Fruit fly (Drosophila melanogaster): ENCODE data around the gene gammaSnap2.

Gene gammaSnap2

DNA sequence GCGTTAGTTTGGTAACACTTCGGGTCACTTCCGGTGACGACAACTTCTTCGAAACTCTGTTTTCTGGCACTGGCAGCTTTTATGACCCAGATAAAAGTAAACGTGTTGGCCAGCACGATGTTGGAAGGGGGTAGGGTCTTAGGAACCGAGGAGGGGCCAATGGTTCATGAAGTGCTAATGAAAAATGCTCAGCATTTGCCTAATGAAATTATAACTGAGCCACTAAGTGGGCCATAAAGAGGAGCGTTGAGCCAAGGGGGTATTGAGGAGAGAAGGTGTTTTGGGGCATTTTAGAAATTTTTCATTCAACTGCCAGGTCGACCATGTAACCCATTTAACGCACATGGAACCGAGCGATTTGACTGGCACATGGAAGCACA lies 22.9 kb downstream of the gammaSnap2 start (continued):
- TF ChIP-seq Ada2b (GFP tag; IDR thresholded peaks at IDR 0.05) (no peak), dmrt11E (tag; optimal IDR thresholded peaks at IDR 0.05) (no peak), ci (GFP tag; IDR thresholded peaks at IDR 0.05) (no peak), Lpt (GFP tag; optimal IDR thresholded peaks at IDR 0.05) (no peak), disco-r (GFP tag; optimal IDR thresholded peaks at IDR 0.05) (no peak), CG11247 (GFP tag; IDR thresholded peaks at IDR 0.05) (no peak), luna (GFP tag; optimal IDR thresholded peaks at IDR 0.05) (no peak), crol (GFP tag; IDR thresholded peaks at IDR 0.05) (peak; percentile 54; the same call in 1 of the 2 replicates), CG10209 (GFP tag; optimal IDR thresholded peaks at IDR 0.05) (peak; percentile 21), Mes4 (GFP tag; optimal IDR thresholded peaks at IDR 0.05) (no peak), mam (GFP tag; optimal IDR thresholded peaks at IDR 0.05) (no peak), CG7357 (GFP tag; IDR thresholded peaks at IDR 0.05) (no peak), CG12942 (GFP tag; optimal IDR thresholded peaks at IDR 0.05) (no peak), CG1233 (GFP tag; optimal IDR thresholded peaks at IDR 0.05) (no peak), Ets65A (GFP tag) (no peak), H2.0 (GFP tag; IDR thresholded peaks at IDR 0.05) (no peak), CG17568 (GFP tag; optimal IDR thresholded peaks at IDR 0.05) (no peak), slp2 (GFP tag; optimal IDR thresholded peaks at IDR 0.05) (no peak), az2 (GFP tag; optimal IDR thresholded peaks at IDR 0.05) (no peak), CG1602 (GFP tag; optimal IDR thresholded peaks at IDR 0.05) (no peak), CG6854 (GFP tag; optimal IDR thresholded peaks at IDR 0.05) (no peak), MTF-1 (GFP tag; optimal IDR thresholded peaks at IDR 0.05; ENCODE audit: borderline replicate concordance) (no peak), nerfin-2 (GFP tag; IDR thresholded peaks at IDR 0.05; ENCODE audit: partially characterized antibody) (0 out of 2 replicates have a peak, but pooled peaks have one; percentile 14), gt (GFP tag; IDR thresholded peaks at IDR 0.05) (no peak), Dad (GFP tag; optimal IDR thresholded peaks at IDR 0.05) (no peak), CG18764 (GFP tag; optimal IDR thresholded peaks at IDR 0.05) (no peak), Meics (GFP tag; optimal IDR thresholded peaks at IDR 0.05) (no peak), CG15269 (tag; optimal IDR thresholded peaks at IDR 0.05) (no peak), kah (GFP tag; optimal IDR thresholded peaks at IDR 0.05) (no peak), CG7786 (GFP tag; optimal IDR thresholded peaks at IDR 0.05) (no peak), ro (GFP tag; IDR thresholded peaks at IDR 0.05) (no peak), GATAe (GFP tag; conservative IDR thresholded peaks at IDR 0.05) (no peak), B-H2 (GFP tag; optimal IDR thresholded peaks at IDR 0.05) (no peak), otp (GFP tag; IDR thresholded peaks at IDR 0.05) (peak; percentile 75; the same call in 2 of the 3 replicates), H15 (GFP tag; IDR thresholded peaks at IDR 0.05) (0 out of 3 replicates have a peak, but pooled peaks have one; percentile 2), psq (GFP tag; optimal IDR thresholded peaks at IDR 0.05) (no peak), Ptx1 (GFP tag; IDR thresholded peaks at IDR 0.05) (no peak), CG30020 (tag; optimal IDR thresholded peaks at IDR 0.05) (no peak), CG7556 (GFP tag; optimal IDR thresholded peaks at IDR 0.05) (peak; percentile 36), zfh2 (GFP tag; optimal IDR thresholded peaks at IDR 0.05) (no peak), Rfx (GFP tag; IDR thresholded peaks at IDR 0.05) (no peak), salm (tag; optimal IDR thresholded peaks at IDR 0.05) (no peak), CG13123 (GFP tag; optimal IDR thresholded peaks at IDR 0.05) (no peak), CG9609 (GFP tag; optimal IDR thresholded peaks at IDR 0.05) (peak; percentile 2), CG17612 (GFP tag; IDR thresholded peaks at IDR 0.05) (no peak), sr (GFP tag; IDR thresholded peaks at IDR 0.05) (no peak), CG3281 (GFP tag; optimal IDR thresholded peaks at IDR 0.05) (peak; percentile 19), Elba2 (GFP tag; optimal IDR thresholded peaks at IDR 0.05) (no peak), kni (GFP tag; optimal IDR thresholded peaks at IDR 0.05) (peak; percentile 22), CG11723 (GFP tag; optimal IDR thresholded peaks at IDR 0.05) (no peak), CG12071 (GFP tag; optimal IDR thresholded peaks at IDR 0.05) (no peak), CG16863 (GFP tag; optimal IDR thresholded peaks at IDR 0.05) (no peak), ara (GFP tag; IDR thresholded peaks at IDR 0.05) (no peak)

Data from whole organism, embryonic.